Worm (Caenorhabditis elegans) whole organism, L3 larva: ENCODE measurements around the gene T28A8.5.

Source experiments
- ama-1 ChIP-seq: fragments of 150-350 bp; optimal IDR thresholded peaks from 2 replicates; lab custom pipeline; 2018
- egl-27 ChIP-seq: sonication (generic microtip); optimal IDR thresholded peaks from 4 replicates; lab custom pipeline; 2017; ENCODE audit warnings: missing biosample characterization, missing genetic modification reagents, missing genetic modification characterization
- jun-1 ChIP-seq: fragments of 150-350 bp; optimal IDR thresholded peaks from 2 replicates; lab custom pipeline; 2014; ENCODE audit warnings: missing biosample characterization, missing genetic modification reagents, missing genetic modification characterization
- lin-15B ChIP-seq: fragments of 150-350 bp; optimal IDR thresholded peaks from 2 replicates; lab custom pipeline; 2014; ENCODE audit warnings: missing biosample characterization, missing genetic modification characterization
- lin-39 ChIP-seq: fragments of 150-350 bp; optimal IDR thresholded peaks from 2 replicates; lab custom pipeline; 2018; ENCODE audit warnings: missing biosample characterization, missing genetic modification reagents, missing genetic modification characterization
- nhr-28 ChIP-seq: fragments of 150-350 bp; optimal IDR thresholded peaks from 2 replicates; lab custom pipeline; 2014; ENCODE audit warnings: missing biosample characterization, missing genetic modification characterization
- pha-4 ChIP-seq: fragments of 150-350 bp; optimal IDR thresholded peaks from 2 replicates; lab custom pipeline; 2014; ENCODE audit warnings: missing biosample characterization, missing genetic modification reagents, missing genetic modification characterization
- snpc-4 ChIP-seq: fragments of 150-350 bp; optimal IDR thresholded peaks from 2 replicates; lab custom pipeline; 2014; ENCODE audit warnings: missing biosample characterization, missing genetic modification characterization
- ztf-11 ChIP-seq: fragments of 150-350 bp; optimal IDR thresholded peaks from 2 replicates; lab custom pipeline; 2014; ENCODE audit warnings: missing biosample characterization, missing genetic modification characterization

- TF ChIP-seq snpc-4 (peak; percentile 9), lin-15B (tag; lab: Kevin White, UChicago) (no peak), ztf-11 (no peak), nhr-28 (tag; lab: Kevin White, UChicago) (no peak), lin-39 (tag; lab: Kevin White, UChicago) (no peak), ama-1 (lab: Kevin White, UChicago) (no peak), jun-1 (tag; lab: Kevin White, UChicago) (no peak), pha-4 (peak; percentile 76), egl-27 (tag; lab: Kevin White, UChicago) (no peak)
These were observed 47.6 kb downstream of the T28A8.5 start, which contains the start of gene mmad-1 for ce11 chrIII:13548982-13549381.
